Worm (Caenorhabditis elegans) whole organism, L3 larva: ENCODE results near the gene T19H12.12.

ENCODE experiments used
- ceh-82 ChIP-seq: fragments of 150-350 bp; optimal IDR thresholded peaks from 2 replicates; lab custom pipeline; 2014; ENCODE audit warnings: missing biosample characterization, missing genetic modification characterization
- nhr-11 ChIP-seq: fragments of 150-350 bp; optimal IDR thresholded peaks from 2 replicates; lab custom pipeline; 2014; ENCODE audit warnings: missing biosample characterization, missing genetic modification characterization
- nhr-12 ChIP-seq: fragments of 150-350 bp; optimal IDR thresholded peaks from 2 replicates; lab custom pipeline; 2014; ENCODE audit warnings: missing biosample characterization, missing genetic modification characterization
- nhr-237 ChIP-seq: fragments of 150-350 bp; optimal IDR thresholded peaks from 2 replicates; lab custom pipeline; 2014; ENCODE audit warnings: missing biosample characterization, missing genetic modification characterization

- TF ChIP-seq nhr-12 (no peak), ceh-82 (tag; lab: Kevin White, UChicago) (no peak), nhr-11 (no peak), nhr-237 (tag; lab: Kevin White, UChicago) (no peak)
Measured at ce11 chrV:4884490-4884889, at the start of gene T19H12.12.
